Worm (Caenorhabditis elegans): ENCODE results near the gene Y69H2.17.

DNA sequence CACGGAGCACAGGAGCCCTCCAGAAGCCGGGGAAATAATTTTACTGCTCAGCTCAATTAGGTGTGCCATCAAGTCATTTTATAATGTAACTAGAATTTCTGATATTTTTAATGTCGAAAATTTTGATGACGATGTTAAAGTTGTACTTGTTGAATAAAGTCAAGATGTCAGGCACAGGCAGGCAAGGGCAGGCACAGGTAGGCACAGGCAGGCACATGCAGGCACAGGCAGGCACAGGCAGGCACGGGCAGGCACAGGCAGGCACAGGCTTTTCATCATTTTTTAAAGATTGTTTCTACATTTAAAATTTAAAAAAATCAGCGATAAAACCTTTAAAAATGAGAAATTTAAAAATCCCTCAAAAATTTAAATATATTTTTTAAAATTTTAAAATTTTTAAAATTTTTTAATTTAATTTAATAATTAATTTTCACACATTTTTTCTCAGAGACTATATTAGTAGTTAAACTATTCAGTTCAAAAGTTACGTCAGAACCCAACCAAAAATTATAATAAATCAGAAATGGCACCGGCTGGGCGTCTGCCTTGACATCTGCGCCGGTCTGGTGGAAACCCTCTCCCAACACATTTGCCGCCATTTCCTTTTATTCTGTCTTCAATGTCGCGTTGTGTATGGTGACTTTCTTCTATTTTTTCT, 24.6 kb downstream of the Y69H2.17 start, which contains the start of gene Y17D7C.6:
- TF ChIP-seq elt-1 (tag; optimal IDR thresholded peaks at IDR 0.05) (no peak), unc-39 (tag; optimal IDR thresholded peaks at IDR 0.05) (no peak), unc-62 (GFP tag; optimal IDR thresholded peaks at IDR 0.05) (no peak), aly-2 (tag; optimal IDR thresholded peaks at IDR 0.05) (no peak), nhr-237 (tag; optimal IDR thresholded peaks at IDR 0.05) (no peak), mbf-1 (tag; optimal IDR thresholded peaks at IDR 0.05) (no peak), zag-1 (tag; optimal IDR thresholded peaks at IDR 0.05) (no peak)

Data from whole organism, L2 larva.